Worm (Caenorhabditis elegans): ENCODE measurements around the gene H12C20.7.

DNA sequence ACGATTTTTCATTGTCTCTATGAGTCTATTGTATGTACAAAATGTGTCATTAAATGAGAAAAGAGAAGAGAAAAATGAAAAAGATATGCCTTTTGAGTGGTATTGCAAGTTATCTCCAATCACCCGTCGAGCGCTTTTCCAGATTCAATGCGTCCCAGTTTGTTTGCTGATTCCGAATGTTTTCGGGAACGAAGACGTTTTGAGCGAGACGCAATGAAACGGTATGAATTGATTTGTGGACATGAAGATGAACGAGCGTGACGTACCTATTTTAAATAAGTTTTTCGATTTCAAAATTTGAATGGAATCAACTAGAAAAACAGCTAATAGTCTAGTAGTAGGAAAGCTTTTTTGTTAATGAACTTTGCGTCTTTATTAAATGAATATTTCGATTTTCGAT, 44.0 kb upstream of the H12C20.7 start:
- TF ChIP-seq ama-1 (optimal IDR thresholded peaks at IDR 0.05) (no peak), aly-1 (tag; optimal IDR thresholded peaks at IDR 0.05) (no peak), pes-1 (GFP tag; IDR thresholded peaks at IDR 0.05) (no peak), tbx-11 (GFP tag; IDR thresholded peaks at IDR 0.05) (no peak), B0310.2 (tag; optimal IDR thresholded peaks at IDR 0.05) (no peak), scrt-1 (GFP tag; IDR thresholded peaks at IDR 0.05) (no peak), sea-1 (GFP tag; conservative IDR thresholded peaks at IDR 0.05) (no peak)
